Fruit fly (Drosophila melanogaster) S2 (cell line): ENCODE measurements around the gene CG12017.

Source experiments
- CG8478 ChIP-seq: fragments of >200 bp; optimal IDR thresholded peaks from 2 replicates; lab custom pipeline; 2018
- CTCF ChIP-seq, 2 experiments: fragments of >200 bp; optimal IDR thresholded peaks; 2 replicates each; lab custom pipeline; 2018

- no peak for TF ChIP-seq CG8478 (lab: Kevin White, UChicago)
- no peak for TF ChIP-seq CTCF (optimal IDR thresholded peaks at IDR 0.05; lab: Kevin White, UChicago)
Observed at dm6 chr3L:3251659-3252490, 28.2 kb upstream of the CG12017 start.
